Worm (Caenorhabditis elegans): Measurements from ENCODE around the gene F21C10.13.

DNA sequence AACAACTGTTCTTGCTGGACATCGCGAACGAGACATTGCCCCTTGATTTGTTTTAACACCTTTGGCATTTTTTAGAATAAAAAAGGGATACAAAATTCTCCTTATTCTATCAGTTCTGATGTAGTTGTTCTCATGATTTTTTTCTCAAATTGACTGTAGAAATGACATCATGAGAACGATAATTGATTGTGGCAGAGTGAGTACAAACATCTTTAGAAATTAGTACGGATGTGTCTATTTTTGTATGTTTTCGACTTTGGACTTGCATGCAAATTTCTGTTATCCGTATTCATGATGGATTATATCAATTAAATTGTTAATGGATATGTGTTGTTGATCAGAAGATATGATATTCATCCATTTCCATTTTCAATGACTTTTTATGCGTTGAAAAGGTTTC, 26.0 kb downstream of the F21C10.13 start:
- no peak for TF ChIP-seq elt-2 (tag; optimal IDR thresholded peaks at IDR 0.05)
- no peak for TF ChIP-seq unc-62 (GFP tag; optimal IDR thresholded peaks at IDR 0.05)
